Worm (Caenorhabditis elegans): Measurements from ENCODE around the gene F22B5.4.

DNA sequence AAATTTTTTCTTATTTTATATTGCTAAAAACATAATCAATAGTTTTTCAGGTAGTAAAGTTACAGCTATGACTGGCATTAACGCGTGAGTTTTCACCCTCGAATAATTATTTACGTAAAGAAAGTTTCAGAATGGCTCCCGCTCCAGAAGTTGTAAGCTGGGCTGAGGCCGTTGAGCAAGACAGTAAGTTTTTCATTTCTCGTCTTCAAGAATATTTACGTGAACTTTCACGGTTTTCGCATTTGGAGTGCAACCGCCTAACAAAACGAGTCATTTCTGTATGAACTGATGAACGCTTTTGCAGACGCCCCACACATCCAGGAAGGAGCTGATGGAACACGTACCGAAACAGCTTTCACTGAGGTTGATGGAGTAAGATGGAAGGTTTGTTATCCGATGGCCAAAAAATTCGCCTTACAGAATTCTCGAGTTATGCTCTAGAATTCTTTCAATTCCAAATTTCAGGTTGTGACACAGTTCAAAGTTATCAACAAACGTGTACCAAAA lies 6.7 kb upstream of the F22B5.4 start, which contains the start of gene eif-3.G:
- no peak for TF ChIP-seq ceh-82 (tag; optimal IDR thresholded peaks at IDR 0.05)
- TF ChIP-seq lsy-2 (tag; optimal IDR thresholded peaks at IDR 0.05): no peak
- no peak for TF ChIP-seq mdl-1 (tag; optimal IDR thresholded peaks at IDR 0.05)

All from whole organism, L2 larva.